Worm (Caenorhabditis elegans): ENCODE measurements around the gene oac-37.

The oac-37 gene

DNA sequence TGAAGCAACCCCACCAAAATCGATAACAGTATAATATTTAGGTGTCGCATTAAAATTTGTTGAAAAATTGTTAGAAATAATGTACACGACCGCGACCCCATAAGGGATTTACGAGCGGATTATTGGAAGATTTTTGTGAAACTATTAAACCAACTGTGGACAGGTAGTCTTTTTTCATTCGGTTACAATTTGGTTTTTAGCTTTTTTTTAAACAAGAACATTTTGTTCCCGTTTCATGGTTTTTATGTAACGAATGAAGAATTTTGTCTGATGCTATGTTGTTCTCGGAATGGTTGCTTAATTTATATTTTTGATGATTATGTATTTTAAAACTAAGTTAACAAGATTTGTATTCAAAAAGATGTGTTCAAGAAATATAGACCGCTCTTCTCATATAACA lies 30.7 kb downstream of the oac-37 start, which contains the start of gene R05A10.3:
Gene R05A10.3 (minus strand): TSS at position 101 of the 400 bp plus-strand sequence.
- TF ChIP-seq mdl-1 (tag; optimal IDR thresholded peaks at IDR 0.05) = no peak
- TF ChIP-seq arid-1 (GFP tag; conservative IDR thresholded peaks at IDR 0.05) = no peak
- TF ChIP-seq daf-12 (tag; optimal IDR thresholded peaks at IDR 0.05) = no peak

DNA sequence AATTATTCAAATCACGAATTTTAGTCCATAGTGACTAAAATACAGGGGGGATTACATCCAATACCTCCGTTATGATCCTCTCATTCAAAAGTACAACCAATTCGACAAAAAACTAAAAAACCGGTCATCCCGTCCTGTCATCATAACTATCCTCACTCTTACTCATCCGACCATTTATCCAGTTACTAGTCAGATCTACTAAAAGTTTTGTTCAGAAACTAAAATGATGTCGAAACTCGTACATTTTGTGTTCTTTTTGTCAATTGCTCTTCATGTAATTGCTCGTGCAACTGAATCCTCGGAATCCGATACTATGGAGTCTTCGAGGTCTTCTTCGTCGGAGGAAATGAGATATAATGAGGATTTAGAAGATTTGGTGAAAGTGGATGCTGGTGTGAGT lies 31.4 kb downstream of the oac-37 start, which contains the start of gene R05A10.2:
Gene R05A10.2 (plus strand): TSS at position 214 of the 400 bp plus-strand sequence.
- TF ChIP-seq unc-62 (GFP tag; optimal IDR thresholded peaks at IDR 0.05 in 1 of 2) (peak in 1 of 2 experiments; percentile 61), unc-62 (tag; optimal IDR thresholded peaks at IDR 0.05) (no peak), daf-19 (GFP tag; conservative IDR thresholded peaks at IDR 0.05) (no peak), mxl-2 (GFP tag; conservative IDR thresholded peaks at IDR 0.05) (no peak), aha-1 (tag) (peak; percentile 61), ama-1 (optimal IDR thresholded peaks at IDR 0.05) (no peak), F26F4.8 (GFP tag; conservative IDR thresholded peaks at IDR 0.05) (no peak), ceh-82 (tag; optimal IDR thresholded peaks at IDR 0.05) (no peak), nhr-237 (tag; optimal IDR thresholded peaks at IDR 0.05) (no peak)

DNA sequence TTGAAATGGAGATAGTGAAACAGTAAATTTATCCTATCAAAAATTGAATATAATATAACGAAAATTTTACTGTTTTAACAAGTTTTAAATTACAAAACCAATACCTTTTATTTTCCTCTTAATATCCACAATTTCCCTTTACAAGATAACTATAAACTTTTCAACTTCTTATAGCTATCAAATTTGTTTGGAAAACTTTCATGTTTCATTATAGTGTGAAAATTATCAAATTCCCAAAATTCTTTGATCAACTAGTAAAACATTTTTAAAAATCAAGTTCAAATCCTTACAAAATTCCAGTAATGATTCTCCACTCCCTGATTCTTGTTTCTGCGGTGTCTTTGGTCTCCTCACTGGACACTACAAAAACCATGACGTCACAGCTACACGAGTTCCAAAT lies 36.4 kb downstream of the oac-37 start, which contains the start of gene R05A10.1:
Gene R05A10.1 (plus strand): TSS at position 301 of the 400 bp plus-strand sequence.
- peak in 1 of 2 experiments; percentile 70 for TF ChIP-seq unc-62 (GFP tag; optimal IDR thresholded peaks at IDR 0.05 in 1 of 2)
- TF ChIP-seq unc-62 (tag; optimal IDR thresholded peaks at IDR 0.05) = no peak
- TF ChIP-seq zfp-2 (tag; optimal IDR thresholded peaks at IDR 0.05) = no peak

DNA sequence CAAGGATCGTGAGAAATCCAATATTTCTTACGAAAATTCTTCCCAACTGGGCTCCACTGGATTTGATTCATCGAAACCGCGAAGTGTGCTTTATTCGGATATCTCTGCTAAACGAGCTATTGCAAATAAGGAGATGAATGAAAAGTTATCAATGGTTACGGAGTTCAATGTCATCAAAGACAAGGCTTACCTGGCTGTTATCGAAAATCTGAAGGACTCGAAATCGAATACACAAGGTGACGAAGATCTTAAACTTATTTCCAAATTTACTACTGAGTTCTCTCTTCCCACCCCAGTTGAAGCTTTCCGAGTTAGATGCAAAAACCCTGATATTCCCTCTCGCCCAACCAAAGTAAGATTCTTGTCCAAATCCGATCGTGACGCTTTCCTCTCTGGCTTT lies 40.6 kb downstream of the oac-37 start:
- no peak for TF ChIP-seq hmg-1.1 (GFP tag; IDR thresholded peaks at IDR 0.05)
- TF ChIP-seq attf-4 (tag; optimal IDR thresholded peaks at IDR 0.05) = no peak
- TF ChIP-seq skn-1 (tag; optimal IDR thresholded peaks at IDR 0.05) = no peak
- no peak for TF ChIP-seq nhr-11 (tag; optimal IDR thresholded peaks at IDR 0.05)
- no peak for TF ChIP-seq Y75B8A.6 (GFP tag; IDR thresholded peaks at IDR 0.05)
- no peak for TF ChIP-seq tra-1 (GFP tag; IDR thresholded peaks at IDR 0.05)
- TF ChIP-seq T20F7.1 (GFP tag; optimal IDR thresholded peaks at IDR 0.05) = no peak
- TF ChIP-seq cey-2 (tag; optimal IDR thresholded peaks at IDR 0.05; ENCODE audit: borderline replicate concordance, insufficient read depth) = no peak
- no peak for TF ChIP-seq zip-11 (GFP tag; IDR thresholded peaks at IDR 0.05)
- no peak for TF ChIP-seq aly-2 (tag; optimal IDR thresholded peaks at IDR 0.05)
- TF ChIP-seq dmd-6 (GFP tag; IDR thresholded peaks at IDR 0.05) = no peak
- no peak for TF ChIP-seq mdl-1 (tag; optimal IDR thresholded peaks at IDR 0.05)

DNA sequence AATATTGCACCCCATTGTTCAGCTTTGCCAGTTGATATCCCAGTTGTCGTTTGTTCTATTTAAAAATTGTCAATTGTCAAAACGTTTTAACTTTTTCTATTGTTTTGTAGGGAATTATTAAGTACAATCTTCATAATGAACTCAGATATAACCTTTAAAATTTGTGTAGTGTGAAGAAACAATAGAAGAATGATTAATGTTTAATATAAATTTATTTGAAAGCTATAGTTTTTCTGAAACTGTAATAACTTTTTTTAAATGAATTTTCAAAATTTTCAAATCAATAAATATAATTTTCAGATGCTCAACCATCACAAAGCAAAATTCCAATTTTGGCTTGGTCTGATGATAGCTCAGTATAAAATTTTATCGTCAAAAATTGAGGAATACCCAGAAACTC lies 46.2 kb downstream of the oac-37 start, which contains the start of gene K01G12.22:
Gene K01G12.22 (plus strand): TSS at position 301 of the 400 bp plus-strand sequence.
- TF ChIP-seq set-16 (GFP tag; IDR thresholded peaks at IDR 0.05) = no peak
- TF ChIP-seq aly-2 (tag; optimal IDR thresholded peaks at IDR 0.05) = no peak
- no peak for TF ChIP-seq madf-5 (GFP tag; IDR thresholded peaks at IDR 0.05)
- TF ChIP-seq lin-39 (tag; optimal IDR thresholded peaks at IDR 0.05) = no peak
- TF ChIP-seq ztf-11 (tag; optimal IDR thresholded peaks at IDR 0.05) = no peak
- TF ChIP-seq cey-2 (tag; optimal IDR thresholded peaks at IDR 0.05; ENCODE audit: borderline replicate concordance, insufficient read depth) = no peak
- no peak for TF ChIP-seq ama-1 (optimal IDR thresholded peaks at IDR 0.05)

DNA sequence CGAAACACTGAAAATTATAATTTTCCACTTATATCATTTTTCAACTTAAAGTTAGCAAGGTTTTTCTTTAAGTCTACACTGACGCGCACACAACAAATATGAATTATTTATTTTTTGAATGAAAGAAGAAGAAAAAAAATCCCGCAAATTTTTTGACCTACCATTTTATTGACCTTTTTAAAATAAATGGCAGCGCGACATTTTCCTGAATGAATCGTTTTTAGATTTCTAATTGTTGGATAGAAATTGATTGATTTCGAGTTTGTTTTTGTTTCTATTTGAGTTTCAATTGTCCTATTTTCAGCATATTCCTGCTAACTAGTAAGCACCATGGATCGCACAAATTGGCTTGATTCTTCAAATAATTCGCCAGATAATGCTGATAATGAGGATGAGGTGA lies 47.5 kb downstream of the oac-37 start, which contains the start of gene K01G12.3:
Gene K01G12.3 (plus strand): TSS at position 301 of the 400 bp plus-strand sequence.
- no peak for TF ChIP-seq unc-39 (tag; optimal IDR thresholded peaks at IDR 0.05)
- no peak for TF ChIP-seq skn-1 (tag; optimal IDR thresholded peaks at IDR 0.05)
- no peak for TF ChIP-seq hlh-11 (tag; optimal IDR thresholded peaks at IDR 0.05)
- TF ChIP-seq lin-38 (GFP tag; IDR thresholded peaks at IDR 0.05) = no peak
- TF ChIP-seq dpl-1 (GFP tag; optimal IDR thresholded peaks at IDR 0.05) = no peak
- no peak for TF ChIP-seq ama-1 (optimal IDR thresholded peaks at IDR 0.05)
- no peak for TF ChIP-seq ceh-44 (GFP tag; IDR thresholded peaks at IDR 0.05)

Data from whole organism, L4 larva.